Fruit fly (Drosophila melanogaster) whole organism, adult: ENCODE data around the gene Dyro.

ENCODE experiments used
- CG11617 ChIP-seq: fragments of 200-800 bp; sonication (Bioruptor generic); optimal IDR thresholded peaks from 2 replicates; lab custom pipeline; 2017; ENCODE audit warnings: mild to moderate bottlenecking, missing biosample characterization, missing genetic modification reagents, missing genetic modification characterization
- CG12768 ChIP-seq: fragments of 200-800 bp; sonication (Bioruptor generic); optimal IDR thresholded peaks from 2 replicates; lab custom pipeline; 2017; ENCODE audit warnings: missing biosample characterization, missing genetic modification characterization, mild to moderate bottlenecking, moderate library complexity, missing genetic modification reagents
- CG14711 ChIP-seq: fragments of 200-800 bp; sonication (Bioruptor generic); optimal IDR thresholded peaks from 2 replicates; lab custom pipeline; 2018; ENCODE audit warnings: missing biosample characterization, mild to moderate bottlenecking, missing genetic modification characterization, moderate library complexity
- CG1620 ChIP-seq: fragments of 200-800 bp; sonication (Bioruptor generic); optimal IDR thresholded peaks from 2 replicates; lab custom pipeline; 2016; ENCODE audit warnings: missing biosample characterization, missing genetic modification characterization
- CG33017 ChIP-seq: fragments of 200-800 bp; sonication (Bioruptor generic); optimal IDR thresholded peaks from 2 replicates; lab custom pipeline; 2018; ENCODE audit warnings: missing biosample characterization, mild to moderate bottlenecking, missing genetic modification characterization, moderate library complexity
- CG5204 ChIP-seq: fragments of 200-800 bp; sonication (Bioruptor generic); optimal IDR thresholded peaks from 2 replicates; lab custom pipeline; 2016; ENCODE audit warnings: missing biosample characterization, missing genetic modification characterization
- CG7045 ChIP-seq: fragments of 200-800 bp; sonication (Bioruptor generic); optimal IDR thresholded peaks from 2 replicates; lab custom pipeline; 2017; ENCODE audit warnings: missing biosample characterization, mild to moderate bottlenecking, missing genetic modification characterization
- CG7101 ChIP-seq: fragments of 200-800 bp; sonication (Bioruptor generic); optimal IDR thresholded peaks from 2 replicates; lab custom pipeline; 2018; ENCODE audit warnings: missing biosample characterization, mild to moderate bottlenecking, missing genetic modification characterization, moderate library complexity
- Clk ChIP-seq: fragments of 200-800 bp; sonication (Bioruptor generic); optimal IDR thresholded peaks from 2 replicates; lab custom pipeline; 2017; ENCODE audit warnings: missing biosample characterization, missing genetic modification characterization
- Crg-1 ChIP-seq: fragments of 200-800 bp; sonication (Bioruptor generic); optimal IDR thresholded peaks from 2 replicates; lab custom pipeline; 2016; ENCODE audit warnings: missing biosample characterization, missing genetic modification characterization
- Hr96 ChIP-seq: fragments of 200-800 bp; sonication (Bioruptor generic); optimal IDR thresholded peaks from 2 replicates; lab custom pipeline; 2016; ENCODE audit warnings: missing biosample characterization, missing genetic modification characterization
- Mnt ChIP-seq: fragments of 200-800 bp; sonication (Bioruptor generic); optimal IDR thresholded peaks from 2 replicates; lab custom pipeline; 2016; ENCODE audit warnings: missing biosample characterization, mild to moderate bottlenecking, missing genetic modification characterization
- bab1 ChIP-seq: fragments of 200-800 bp; sonication (Bioruptor generic); optimal IDR thresholded peaks from 3 replicates; lab custom pipeline; 2019; ENCODE audit warnings: missing biosample characterization, mild to moderate bottlenecking, missing genetic modification characterization, moderate library complexity
- cic ChIP-seq: fragments of 200-800 bp; sonication (Bioruptor generic); optimal IDR thresholded peaks from 2 replicates; lab custom pipeline; 2017; ENCODE audit warnings: missing biosample characterization, mild to moderate bottlenecking, missing genetic modification characterization, moderate library complexity
- cnc ChIP-seq, 2 experiments: fragments of >200 bp; optimal IDR thresholded peaks; 2 replicates each; lab custom pipeline; 2017
- kay ChIP-seq: fragments of 200-800 bp; sonication (Bioruptor generic); peaks from one replicate; lab custom pipeline; 2016; ENCODE audit warnings: missing biosample characterization, missing genetic modification characterization, borderline replicate concordance
- ovo ChIP-seq: fragments of 200-800 bp; sonication (Bioruptor generic); optimal IDR thresholded peaks from 2 replicates; lab custom pipeline; 2016; ENCODE audit warnings: missing biosample characterization, missing genetic modification characterization
- pad ChIP-seq: fragments of 200-800 bp; sonication (Bioruptor generic); optimal IDR thresholded peaks from 3 replicates; lab custom pipeline; 2017; ENCODE audit warnings: missing biosample characterization, missing genetic modification characterization, mild to moderate bottlenecking, moderate library complexity, missing genetic modification reagents
- tj ChIP-seq: fragments of 200-800 bp; sonication (Bioruptor generic); optimal IDR thresholded peaks from 3 replicates; lab custom pipeline; 2017; ENCODE audit warnings: missing biosample characterization, mild to moderate bottlenecking, missing genetic modification characterization, moderate library complexity
- toe ChIP-seq: fragments of 200-800 bp; sonication (Bioruptor generic); optimal IDR thresholded peaks from 2 replicates; lab custom pipeline; 2016; ENCODE audit warnings: missing biosample characterization, missing genetic modification characterization

Dyro gene

dm6 chr3L:11292180-11292727 is 3.5 kb downstream of the Dyro start:
- peak; percentile 29 for TF ChIP-seq Clk (GFP tag; lab: Kevin White, UChicago)
- TF ChIP-seq Hr96 (GFP tag; lab: Kevin White, UChicago): no peak
- no peak for TF ChIP-seq pad (GFP tag; lab: Kevin White, UChicago)
- peak; percentile 28 for TF ChIP-seq Mnt (GFP tag; lab: Kevin White, UChicago)
- TF ChIP-seq Crg-1 (GFP tag; lab: Kevin White, UChicago): no peak
- peak in 1 of 2 experiments; percentile 58 for TF ChIP-seq cnc (optimal IDR thresholded peaks at IDR 0.05; lab: Kevin White, UChicago)
- TF ChIP-seq CG14711 (tag; lab: Kevin White, UChicago): no peak
- TF ChIP-seq CG33017 (tag; lab: Kevin White, UChicago): no peak
- peak; percentile 36 for TF ChIP-seq ovo (GFP tag; lab: Kevin White, UChicago)
- TF ChIP-seq CG7045 (GFP tag; lab: Kevin White, UChicago): no peak
- peak; percentile 58 for TF ChIP-seq tj (GFP tag; lab: Kevin White, UChicago)
- TF ChIP-seq bab1 (GFP tag; lab: Kevin White, UChicago): peak; percentile 51
- TF ChIP-seq CG12768: no peak
- peak; percentile 73 for TF ChIP-seq cic (GFP tag; lab: Kevin White, UChicago)
- no peak for TF ChIP-seq CG7101 (tag; lab: Kevin White, UChicago)
- no peak for TF ChIP-seq CG11617
- TF ChIP-seq CG5204 (GFP tag; lab: Kevin White, UChicago): peak; percentile 35
- TF ChIP-seq kay (GFP tag; lab: Kevin White, UChicago): no peak
- TF ChIP-seq CG1620 (GFP tag; lab: Kevin White, UChicago): no peak
- TF ChIP-seq toe (GFP tag; lab: Kevin White, UChicago): no peak

dm6 chr3L:11291298-11292167 is 4.2 kb downstream of the Dyro start:
- TF ChIP-seq cnc (optimal IDR thresholded peaks at IDR 0.05; lab: Kevin White, UChicago) (no peak), CG1620 (GFP tag; lab: Kevin White, UChicago) (no peak), ovo (GFP tag; lab: Kevin White, UChicago) (no peak), CG11617 (peak; percentile 20), Clk (GFP tag; lab: Kevin White, UChicago) (no peak), toe (GFP tag; lab: Kevin White, UChicago) (peak; percentile 17), CG14711 (tag; lab: Kevin White, UChicago) (peak; percentile 15), cic (GFP tag; lab: Kevin White, UChicago) (peak; percentile 23), kay (GFP tag; lab: Kevin White, UChicago) (peak; percentile 95), bab1 (GFP tag; lab: Kevin White, UChicago) (no peak), Hr96 (GFP tag; lab: Kevin White, UChicago) (no peak), CG5204 (GFP tag; lab: Kevin White, UChicago) (no peak), tj (GFP tag; lab: Kevin White, UChicago) (peak; percentile 28), CG12768 (peak; percentile 31), pad (GFP tag; lab: Kevin White, UChicago) (no peak)

- TF ChIP-seq kay (GFP tag; lab: Kevin White, UChicago) (peak; percentile 97), cnc (optimal IDR thresholded peaks at IDR 0.05; lab: Kevin White, UChicago) (no peak)
These were observed 4.9 kb downstream of the Dyro start for dm6 chr3L:11290796-11291195.

- TF ChIP-seq CG7045 (GFP tag; lab: Kevin White, UChicago) (no peak), cnc (optimal IDR thresholded peaks at IDR 0.05; lab: Kevin White, UChicago) (no peak), ovo (GFP tag; lab: Kevin White, UChicago) (no peak), Mnt (GFP tag; lab: Kevin White, UChicago) (peak; percentile 13), Hr96 (GFP tag; lab: Kevin White, UChicago) (no peak), Crg-1 (GFP tag; lab: Kevin White, UChicago) (no peak), CG1620 (GFP tag; lab: Kevin White, UChicago) (no peak), toe (GFP tag; lab: Kevin White, UChicago) (no peak), kay (GFP tag; lab: Kevin White, UChicago) (peak; percentile 39), CG33017 (tag; lab: Kevin White, UChicago) (peak; percentile 12), cic (GFP tag; lab: Kevin White, UChicago) (peak; percentile 84), CG5204 (GFP tag; lab: Kevin White, UChicago) (no peak), pad (GFP tag; lab: Kevin White, UChicago) (no peak), CG12768 (no peak), CG14711 (tag; lab: Kevin White, UChicago) (no peak)
These were observed 5.5 kb downstream of the Dyro start for dm6 chr3L:11290200-11290599.

- no peak for TF ChIP-seq CG12768
These were observed 6.5 kb downstream of the Dyro start for dm6 chr3L:11289130-11289716.

dm6 chr3L:11287977-11288376 is 7.7 kb downstream of the Dyro start:
- TF ChIP-seq kay (GFP tag; lab: Kevin White, UChicago): peak; percentile 67
- TF ChIP-seq cic (GFP tag; lab: Kevin White, UChicago): no peak
